Worm (Caenorhabditis elegans) whole organism, L3 larva: Measurements from ENCODE around the gene zer-1.

Experiments
- aly-2 ChIP-seq: fragments of 150-350 bp; optimal IDR thresholded peaks from 2 replicates; lab custom pipeline; 2014; ENCODE audit warnings: missing biosample characterization, missing genetic modification characterization
- elt-1 ChIP-seq: fragments of 150-350 bp; optimal IDR thresholded peaks from 2 replicates; lab custom pipeline; 2014; ENCODE audit warnings: missing biosample characterization, missing genetic modification characterization
- fos-1 ChIP-seq: fragments of 150-350 bp; optimal IDR thresholded peaks from 2 replicates; lab custom pipeline; 2014; ENCODE audit warnings: missing biosample characterization, missing genetic modification characterization
- hmg-11 ChIP-seq: sonication (generic microtip); optimal IDR thresholded peaks from 2 replicates; lab custom pipeline; 2016; ENCODE audit warnings: missing genetic modification characterization, missing compliant biosample characterization
- jun-1 ChIP-seq: fragments of 150-350 bp; optimal IDR thresholded peaks from 2 replicates; lab custom pipeline; 2014; ENCODE audit warnings: missing biosample characterization, missing genetic modification reagents, missing genetic modification characterization
- lin-15B ChIP-seq: fragments of 150-350 bp; optimal IDR thresholded peaks from 2 replicates; lab custom pipeline; 2014; ENCODE audit warnings: missing biosample characterization, missing genetic modification characterization
- lsy-12 ChIP-seq: sonication (generic microtip); optimal IDR thresholded peaks from 2 replicates; lab custom pipeline; 2016; ENCODE audit warnings: mild to moderate bottlenecking, missing genetic modification characterization, missing compliant biosample characterization
- mml-1 ChIP-seq: fragments of 150-350 bp; sonication (generic microtip); optimal IDR thresholded peaks from 3 replicates; lab custom pipeline; 2014; ENCODE audit warnings: missing biosample characterization, missing genetic modification characterization
- nfya-1 ChIP-seq: sonication (generic microtip); optimal IDR thresholded peaks from 2 replicates; lab custom pipeline; 2017; ENCODE audit warnings: missing genetic modification characterization, mild to moderate bottlenecking, missing compliant biosample characterization, antibody characterized with exemption, moderate library complexity; ENCODE audit not compliant: insufficient read depth
- nhr-12 ChIP-seq: fragments of 150-350 bp; optimal IDR thresholded peaks from 2 replicates; lab custom pipeline; 2014; ENCODE audit warnings: missing biosample characterization, missing genetic modification characterization
- nhr-237 ChIP-seq: fragments of 150-350 bp; optimal IDR thresholded peaks from 2 replicates; lab custom pipeline; 2014; ENCODE audit warnings: missing biosample characterization, missing genetic modification characterization
- snpc-4 ChIP-seq: fragments of 150-350 bp; optimal IDR thresholded peaks from 2 replicates; lab custom pipeline; 2014; ENCODE audit warnings: missing biosample characterization, missing genetic modification characterization
- unc-62 ChIP-seq: fragments of 150-350 bp; sonication (generic microtip); optimal IDR thresholded peaks from 4 replicates; lab custom pipeline; 2014; ENCODE audit warnings: missing biosample characterization, missing genetic modification reagents, missing genetic modification characterization

DNA sequence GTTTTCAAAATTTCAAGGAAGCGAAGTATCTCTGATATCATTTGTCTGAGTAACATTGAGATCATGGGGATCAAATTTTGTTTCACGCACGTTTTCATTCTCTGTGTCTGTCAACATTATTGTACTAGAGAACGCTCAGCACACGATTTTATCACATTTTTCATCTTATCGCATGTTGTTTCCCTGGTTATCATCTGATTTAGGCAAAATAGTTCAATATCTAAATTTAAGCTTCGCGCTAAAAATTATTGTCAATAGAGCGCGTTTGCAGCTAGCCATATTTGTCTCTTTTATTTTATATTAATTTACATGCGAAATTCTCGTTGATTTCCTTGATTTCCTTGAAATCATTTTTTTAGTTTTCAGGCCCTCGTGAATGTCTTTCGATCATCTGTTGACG is 41.1 kb downstream of the zer-1 start, which contains the start of gene K02F3.2:
- TF ChIP-seq jun-1 (peak; percentile 76), fos-1 (tag; lab: Kevin White, UChicago) (no peak), unc-62 (no peak), elt-1 (peak; percentile 53), aly-2 (tag; lab: Kevin White, UChicago) (no peak), lin-15B (peak; percentile 28), snpc-4 (tag; lab: Kevin White, UChicago) (no peak), nhr-237 (tag; lab: Kevin White, UChicago) (no peak), mml-1 (tag; lab: Kevin White, UChicago) (no peak), nhr-12 (tag; lab: Kevin White, UChicago) (no peak), nfya-1 (tag; lab: Kevin White, UChicago) (peak; percentile 30), hmg-11 (peak; percentile 12), lsy-12 (tag; lab: Kevin White, UChicago) (no peak)
